Worm (Caenorhabditis elegans) whole organism, L1 larva: ENCODE measurements around the gene dhcr-7.

ENCODE experiments used
- C04F5.9 ChIP-seq: sonication (generic microtip); optimal IDR thresholded peaks from 2 replicates; lab custom pipeline; 2016; ENCODE audit warnings: missing genetic modification characterization, missing compliant biosample characterization
- C16A3.4 ChIP-seq: fragments of 150-350 bp; optimal IDR thresholded peaks from 2 replicates; lab custom pipeline; 2014; ENCODE audit warnings: missing biosample characterization, missing genetic modification characterization
- F16B12.6 ChIP-seq: fragments of 150-350 bp; optimal IDR thresholded peaks from 2 replicates; lab custom pipeline; 2014; ENCODE audit warnings: missing biosample characterization, missing genetic modification characterization
- Y116A8C.19 ChIP-seq: sonication (generic microtip); optimal IDR thresholded peaks from 2 replicates; lab custom pipeline; 2016; ENCODE audit warnings: missing compliant biosample characterization, missing genetic modification characterization, borderline replicate concordance
- aly-2 ChIP-seq: fragments of 150-350 bp; optimal IDR thresholded peaks from 2 replicates; lab custom pipeline; 2014; ENCODE audit warnings: missing biosample characterization, missing genetic modification characterization
- ama-1 ChIP-seq: fragments of 150-350 bp; optimal IDR thresholded peaks from 2 replicates; lab custom pipeline; 2014
- ceh-8 ChIP-seq: fragments of 200-800 bp; sonication (Bioruptor generic); optimal IDR thresholded peaks from 2 replicates; lab custom pipeline; 2018; ENCODE audit warnings: mild to moderate bottlenecking, missing genetic modification characterization, moderate library complexity, missing compliant biosample characterization
- ceh-82 ChIP-seq, 3 experiments: fragments of 150-350 bp in 1 of 3; sonication (generic microtip) in 2 of 3; optimal IDR thresholded peaks; 2 replicates each; lab custom pipeline; 2014 to 2017; ENCODE audit warnings: missing biosample characterization in 3 of 3, missing genetic modification characterization in 3 of 3
- ceh-88 ChIP-seq: fragments of 200-800 bp; sonication (Bioruptor generic); IDR thresholded peaks from 2 replicates; pipeline ENCODE4 v1.3.6; 2022; ENCODE audit warnings: missing genetic modification characterization, missing compliant biosample characterization
- ces-1 ChIP-seq: fragments of 150-350 bp; optimal IDR thresholded peaks from 2 replicates; lab custom pipeline; 2014; ENCODE audit warnings: missing biosample characterization, missing genetic modification reagents, missing genetic modification characterization
- dpl-1 ChIP-seq, 3 experiments: fragments of 150-350 bp in 2 of 3; sonication (generic microtip) in 1 of 3; optimal IDR thresholded peaks; 2 replicates each; lab custom pipeline; 2014 to 2017; ENCODE audit warnings: missing biosample characterization in 3 of 3, missing genetic modification characterization in 3 of 3, missing genetic modification reagents in 3 of 3
- efl-1 ChIP-seq, 4 experiments: fragments of 150-350 bp; optimal IDR thresholded peaks in 3 of 4; peaks in 1 of 4; 1 replicate in 1 of 4; 2 replicates in 3 of 4; lab custom pipeline; 2014; ENCODE audit warnings: missing biosample characterization in 2 of 4, missing genetic modification characterization in 2 of 4, missing genetic modification reagents in 2 of 4
- egl-27 ChIP-seq, 2 experiments: fragments of 150-350 bp in 1 of 2; sonication (generic microtip); optimal IDR thresholded peaks; 3 replicates each; lab custom pipeline; 2017 to 2018; ENCODE audit warnings: missing biosample characterization in 2 of 2, missing genetic modification characterization in 2 of 2, missing genetic modification reagents in 2 of 2
- elt-3 ChIP-seq, 6 experiments: fragments of 150-350 bp in 1 of 6; sonication (generic microtip); optimal IDR thresholded peaks; 2 replicates each; lab custom pipeline; 2017 to 2018; ENCODE audit warnings: missing biosample characterization in 6 of 6, missing genetic modification characterization in 6 of 6, inconsistent platforms in 1 of 6
- ets-5 ChIP-seq: fragments of 200-800 bp; sonication (Bioruptor generic); IDR thresholded peaks from 2 replicates; pipeline ENCODE4 v1.3.6; 2022; ENCODE audit warnings: missing genetic modification characterization, missing compliant biosample characterization
- fkh-4 ChIP-seq: sonication (generic microtip); optimal IDR thresholded peaks from 2 replicates; lab custom pipeline; 2016; ENCODE audit warnings: missing compliant biosample characterization, missing genetic modification characterization, borderline replicate concordance
- fkh-8 ChIP-seq: sonication (generic microtip); optimal IDR thresholded peaks from 2 replicates; lab custom pipeline; 2016; ENCODE audit warnings: mild to moderate bottlenecking, missing genetic modification characterization, missing compliant biosample characterization
- hlh-17 ChIP-seq: fragments of 200-800 bp; sonication (Bioruptor generic); optimal IDR thresholded peaks from 2 replicates; lab custom pipeline; 2018; ENCODE audit warnings: missing genetic modification characterization, mild to moderate bottlenecking, missing compliant biosample characterization, moderate library complexity, borderline replicate concordance
- irx-1 ChIP-seq: sonication (generic microtip); optimal IDR thresholded peaks from 2 replicates; lab custom pipeline; 2016; ENCODE audit warnings: missing genetic modification characterization, missing compliant biosample characterization
- isw-1 ChIP-seq: fragments of 200-800 bp; sonication (Bioruptor generic); IDR thresholded peaks from 2 replicates; pipeline ENCODE4 v1.3.6; 2022; ENCODE audit warnings: missing genetic modification characterization, missing compliant biosample characterization
- lin-13 ChIP-seq: fragments of 150-350 bp; optimal IDR thresholded peaks from 2 replicates; lab custom pipeline; 2014; ENCODE audit warnings: missing biosample characterization, missing genetic modification reagents, missing genetic modification characterization
- lin-15B ChIP-seq: fragments of 150-350 bp; sonication (generic microtip); optimal IDR thresholded peaks from 3 replicates; lab custom pipeline; 2014; ENCODE audit warnings: missing biosample characterization, missing genetic modification characterization
- lin-35 ChIP-seq, 2 experiments: fragments of 150-350 bp; optimal IDR thresholded peaks; 2 replicates each; lab custom pipeline; 2014; ENCODE audit warnings: missing biosample characterization in 2 of 2, missing genetic modification characterization in 2 of 2, missing genetic modification reagents in 2 of 2
- lir-3 ChIP-seq: sonication (generic microtip); optimal IDR thresholded peaks from 2 replicates; lab custom pipeline; 2016; ENCODE audit warnings: mild to moderate bottlenecking, missing genetic modification characterization, moderate library complexity, missing compliant biosample characterization; ENCODE audit not compliant: poor library complexity
- lsy-2 ChIP-seq, 2 experiments: fragments of 150-350 bp; optimal IDR thresholded peaks; 2 replicates each; lab custom pipeline; 2014; ENCODE audit warnings: missing biosample characterization in 2 of 2, missing genetic modification characterization in 2 of 2
- mab-9 ChIP-seq: fragments of 200-800 bp; sonication (Bioruptor generic); IDR thresholded peaks from 2 replicates; pipeline ENCODE4 v1.3.6; 2022; ENCODE audit warnings: missing genetic modification reagents, missing genetic modification characterization, missing compliant biosample characterization
- mdl-1 ChIP-seq, 2 experiments: fragments of 150-350 bp; optimal IDR thresholded peaks; 2 replicates each; lab custom pipeline; 2014 to 2017; ENCODE audit warnings: missing biosample characterization in 2 of 2, missing genetic modification characterization in 2 of 2, inconsistent platforms in 1 of 2
- mef-2 ChIP-seq: fragments of 150-350 bp; optimal IDR thresholded peaks from 2 replicates; lab custom pipeline; 2014; ENCODE audit warnings: missing biosample characterization, missing genetic modification characterization
- nhr-12 ChIP-seq: sonication (generic microtip); optimal IDR thresholded peaks from 2 replicates; lab custom pipeline; 2017; ENCODE audit warnings: missing biosample characterization, missing genetic modification characterization
- nhr-20 ChIP-seq: sonication (generic microtip); optimal IDR thresholded peaks from 2 replicates; lab custom pipeline; 2016; ENCODE audit warnings: mild to moderate bottlenecking, missing genetic modification characterization, missing compliant biosample characterization
- nhr-237 ChIP-seq: fragments of 150-350 bp; optimal IDR thresholded peaks from 2 replicates; lab custom pipeline; 2014; ENCODE audit warnings: missing biosample characterization, missing genetic modification characterization
- nhr-28 ChIP-seq: fragments of 150-350 bp; optimal IDR thresholded peaks from 2 replicates; lab custom pipeline; 2014; ENCODE audit warnings: missing biosample characterization, missing genetic modification characterization
- nhr-47 ChIP-seq: sonication (generic microtip); optimal IDR thresholded peaks from 2 replicates; lab custom pipeline; 2016; ENCODE audit warnings: mild to moderate bottlenecking, missing genetic modification characterization, moderate library complexity, missing compliant biosample characterization
- nhr-71 ChIP-seq: sonication (generic microtip); optimal IDR thresholded peaks from 2 replicates; lab custom pipeline; 2016; ENCODE audit warnings: mild to moderate bottlenecking, missing genetic modification characterization, moderate library complexity, missing compliant biosample characterization
- nhr-76 ChIP-seq: sonication (generic microtip); optimal IDR thresholded peaks from 2 replicates; lab custom pipeline; 2017; ENCODE audit warnings: missing biosample characterization, missing genetic modification characterization
- rnt-1 ChIP-seq: sonication (generic microtip); optimal IDR thresholded peaks from 2 replicates; lab custom pipeline; 2016; ENCODE audit warnings: mild to moderate bottlenecking, missing genetic modification characterization, moderate library complexity, missing compliant biosample characterization
- snpc-4 ChIP-seq: fragments of 150-350 bp; optimal IDR thresholded peaks from 2 replicates; lab custom pipeline; 2014; ENCODE audit warnings: missing biosample characterization, missing genetic modification characterization
- snu-23 ChIP-seq: sonication (generic microtip); optimal IDR thresholded peaks from 2 replicates; lab custom pipeline; 2016; ENCODE audit warnings: missing genetic modification characterization, missing compliant biosample characterization
- sox-4 ChIP-seq: sonication (generic microtip); optimal IDR thresholded peaks from 2 replicates; lab custom pipeline; 2016; ENCODE audit warnings: missing genetic modification characterization, missing compliant biosample characterization
- sptf-1 ChIP-seq: fragments of 150-350 bp; optimal IDR thresholded peaks from 2 replicates; lab custom pipeline; 2014; ENCODE audit warnings: missing biosample characterization, missing genetic modification characterization
- sup-37 ChIP-seq: fragments of 200-800 bp; sonication (Bioruptor generic); optimal IDR thresholded peaks from 2 replicates; lab custom pipeline; 2018; ENCODE audit warnings: mild to moderate bottlenecking, missing genetic modification characterization, missing compliant biosample characterization
- unc-130 ChIP-seq: fragments of 150-350 bp; optimal IDR thresholded peaks from 2 replicates; lab custom pipeline; 2017; ENCODE audit warnings: missing biosample characterization, missing genetic modification characterization, inconsistent platforms
- unc-30 ChIP-seq: sonication (generic microtip); optimal IDR thresholded peaks from 2 replicates; lab custom pipeline; 2017; ENCODE audit warnings: missing biosample characterization, missing genetic modification characterization
- unc-62 ChIP-seq: fragments of 150-350 bp; optimal IDR thresholded peaks from 2 replicates; lab custom pipeline; 2014; ENCODE audit warnings: missing biosample characterization, missing genetic modification reagents, missing genetic modification characterization
- unc-86 ChIP-seq: sonication (generic microtip); optimal IDR thresholded peaks from 2 replicates; lab custom pipeline; 2016; ENCODE audit warnings: missing genetic modification characterization, missing compliant biosample characterization
- unc-98 ChIP-seq: fragments of 200-800 bp; sonication (Bioruptor generic); IDR thresholded peaks from 2 replicates; pipeline ENCODE4 v1.3.6; 2022; ENCODE audit warnings: missing genetic modification characterization, missing compliant biosample characterization
- vab-15 ChIP-seq: sonication (generic microtip); optimal IDR thresholded peaks from 2 replicates; lab custom pipeline; 2017; ENCODE audit warnings: missing genotype, mild to moderate bottlenecking, missing genetic modification characterization, missing compliant biosample characterization
- xbp-1 ChIP-seq: sonication (generic microtip); optimal IDR thresholded peaks from 2 replicates; lab custom pipeline; 2016; ENCODE audit warnings: missing genetic modification characterization, missing compliant biosample characterization
- zag-1 ChIP-seq: fragments of 150-350 bp; optimal IDR thresholded peaks from 2 replicates; lab custom pipeline; 2014; ENCODE audit warnings: missing biosample characterization, missing genetic modification characterization
- ztf-4 ChIP-seq: fragments of 150-350 bp; optimal IDR thresholded peaks from 2 replicates; lab custom pipeline; 2014; ENCODE audit warnings: missing biosample characterization, missing genetic modification characterization

The dhcr-7 gene

ce11 chrV:20476981-20477380 lies 8.2 kb downstream of the dhcr-7 start:
- TF ChIP-seq nhr-28 (tag; lab: Kevin White, UChicago) (no peak), nhr-47 (tag; lab: Kevin White, UChicago) (no peak), lin-13 (no peak), isw-1 (GFP tag; lab: Robert Waterston, UW) (peak; percentile 17), elt-3 (tag; optimal IDR thresholded peaks at IDR 0.05; lab: Kevin White, UChicago) (peak in 1 of 6 experiments; percentile 41), sptf-1 (tag; lab: Kevin White, UChicago) (no peak), ces-1 (no peak), nhr-237 (no peak), nhr-20 (tag; lab: Kevin White, UChicago) (no peak), mab-9 (GFP tag; lab: Robert Waterston, UW) (no peak), lsy-2 (tag; optimal IDR thresholded peaks at IDR 0.05; lab: Kevin White, UChicago) (peak; percentile 42 to 51), ztf-4 (tag; lab: Kevin White, UChicago) (no peak), zag-1 (tag; lab: Kevin White, UChicago) (no peak), nhr-12 (tag; lab: Kevin White, UChicago) (no peak), rnt-1 (tag; lab: Kevin White, UChicago) (peak; percentile 21), xbp-1 (tag; lab: Kevin White, UChicago) (peak; percentile 23), unc-130 (tag; lab: Kevin White, UChicago) (no peak), unc-86 (tag; lab: Kevin White, UChicago) (no peak), lin-15B (tag; lab: Kevin White, UChicago) (no peak), efl-1 (optimal IDR thresholded peaks at IDR 0.05; lab: Kevin White, UChicago) (peak; percentile 23 to 51), efl-1 (GFP tag; optimal IDR thresholded peaks at IDR 0.05 in 1 of 2; lab: Kevin White, UChicago) (peak; percentile 34 to 92), lir-3 (no peak), C04F5.9 (no peak), vab-15 (tag; lab: Kevin White, UChicago) (no peak), C16A3.4 (tag; lab: Kevin White, UChicago) (no peak), egl-27 (tag; optimal IDR thresholded peaks at IDR 0.05; lab: Kevin White, UChicago) (no peak), lin-35 (GFP tag; optimal IDR thresholded peaks at IDR 0.05; lab: Kevin White, UChicago) (peak; percentile 12 to 17), ama-1 (lab: Kevin White, UChicago) (no peak), unc-62 (no peak), ceh-82 (tag; optimal IDR thresholded peaks at IDR 0.05; lab: Kevin White, UChicago) (peak; percentile 3 to 7 (median 5)), sup-37 (no peak), fkh-8 (no peak), hlh-17 (GFP tag; lab: Kevin White, UChicago) (no peak), sox-4 (tag; lab: Kevin White, UChicago) (no peak), nhr-71 (no peak), irx-1 (tag; lab: Kevin White, UChicago) (no peak), snpc-4 (tag; lab: Kevin White, UChicago) (no peak), snu-23 (GFP tag; lab: Kevin White, UChicago) (peak; percentile 38), unc-30 (tag; lab: Kevin White, UChicago) (no peak), nhr-76 (no peak), mdl-1 (tag; optimal IDR thresholded peaks at IDR 0.05; lab: Kevin White, UChicago) (no peak), Y116A8C.19 (tag; lab: Kevin White, UChicago) (no peak), fkh-4 (tag; lab: Kevin White, UChicago) (no peak), ceh-8 (GFP tag; lab: Kevin White, UChicago) (no peak), ceh-88 (no peak), ets-5 (GFP tag; lab: Robert Waterston, UW) (no peak), F16B12.6 (tag; lab: Kevin White, UChicago) (peak; percentile 84), aly-2 (tag; lab: Kevin White, UChicago) (no peak), unc-98 (GFP tag; lab: Robert Waterston, UW) (no peak), mef-2 (tag; lab: Kevin White, UChicago) (no peak), dpl-1 (GFP tag; optimal IDR thresholded peaks at IDR 0.05; lab: Kevin White, UChicago) (peak in 2 of 3 experiments; percentile 39 to 44)
